Worm (Caenorhabditis elegans) whole organism, young adult: ENCODE measurements around the gene C51E3.6.
"Not testable (repeated sequence)": the region's sequence is repeated elsewhere in the genome, so short reads cannot be mapped to it uniquely, and the experiment has no call there.

Experiments used
- dpff-1 ChIP-seq: sonication (generic microtip); optimal IDR thresholded peaks from 2 replicates; lab custom pipeline; 2017; ENCODE audit warnings: mild to moderate bottlenecking, missing genetic modification characterization, missing compliant biosample characterization
- hlh-26 ChIP-seq: fragments of 200-800 bp; sonication (Bioruptor generic); conservative IDR thresholded peaks from 2 replicates; pipeline ENCODE4 v1.3.6; 2022; ENCODE audit warnings: missing genetic modification reagents, missing genetic modification characterization, missing compliant biosample characterization
- pha-4 ChIP-seq: fragments of 150-350 bp; sonication (generic microtip); optimal IDR thresholded peaks from 2 replicates; lab custom pipeline; 2014; ENCODE audit warnings: missing biosample characterization, missing genetic modification reagents, missing genetic modification characterization
- snpc-1.1 ChIP-seq: sonication (generic microtip); optimal IDR thresholded peaks from 2 replicates; lab custom pipeline; 2017; ENCODE audit warnings: missing genetic modification characterization, mild to moderate bottlenecking, missing compliant biosample characterization, antibody characterized with exemption, moderate library complexity, missing genotype, missing genetic modification reagents; ENCODE audit not compliant: insufficient read depth
- snpc-1.3 ChIP-seq: sonication (generic microtip); optimal IDR thresholded peaks from 2 replicates; lab custom pipeline; 2017; ENCODE audit warnings: missing genetic modification characterization, mild to moderate bottlenecking, missing compliant biosample characterization, antibody characterized with exemption, moderate library complexity, missing genotype, missing genetic modification reagents; ENCODE audit not compliant: insufficient read depth
- ztf-18 ChIP-seq: sonication (generic microtip); optimal IDR thresholded peaks from 2 replicates; lab custom pipeline; 2016; ENCODE audit warnings: missing genotype, mild to moderate bottlenecking, missing genetic modification characterization, missing compliant biosample characterization

ce11 chrV:10138582-10138981 is 27.7 kb downstream of the C51E3.6 start:
- TF ChIP-seq ztf-18 (tag; lab: Kevin White, UChicago); snpc-1.3; snpc-1.1 (tag; lab: Kevin White, UChicago); dpff-1 (tag; lab: Kevin White, UChicago); hlh-26 (GFP tag; lab: Robert Waterston, UW); pha-4: not testable (repeated sequence)
